Worm (Caenorhabditis elegans) whole organism, L4 larva: Measurements from ENCODE around the gene nkb-2.
A peak's percentile ranks its signal among the peaks of the same experiment; 100 is the strongest.

Source experiments
- aha-1 ChIP-seq: fragments of 150-350 bp; peaks from one replicate; lab custom pipeline; 2014; ENCODE audit warnings: missing biosample characterization, missing genetic modification characterization
- ceh-44 ChIP-seq: fragments of 200-800 bp; sonication (Bioruptor generic); IDR thresholded peaks from 2 replicates; pipeline ENCODE4 v1.3.6; 2022; ENCODE audit warnings: missing genetic modification reagents, missing genetic modification characterization, missing compliant biosample characterization
- ceh-82 ChIP-seq: sonication (generic microtip); optimal IDR thresholded peaks from 2 replicates; lab custom pipeline; 2017; ENCODE audit warnings: missing biosample characterization, missing genetic modification characterization
- fos-1 ChIP-seq: fragments of 150-350 bp; optimal IDR thresholded peaks from 2 replicates; lab custom pipeline; 2014; ENCODE audit warnings: missing biosample characterization, missing genetic modification characterization
- lir-3 ChIP-seq: sonication (generic microtip); optimal IDR thresholded peaks from 2 replicates; lab custom pipeline; 2016; ENCODE audit warnings: mild to moderate bottlenecking, missing genetic modification characterization, missing compliant biosample characterization
- nhr-25 ChIP-seq: sonication (generic microtip); optimal IDR thresholded peaks from 2 replicates; lab custom pipeline; 2017; ENCODE audit warnings: missing genetic modification characterization, mild to moderate bottlenecking, missing compliant biosample characterization, antibody characterized with exemption, moderate library complexity, borderline replicate concordance; ENCODE audit not compliant: insufficient read depth
- ztf-11 ChIP-seq: fragments of 150-350 bp; optimal IDR thresholded peaks from 2 replicates; lab custom pipeline; 2014; ENCODE audit warnings: missing biosample characterization, missing genetic modification characterization

DNA sequence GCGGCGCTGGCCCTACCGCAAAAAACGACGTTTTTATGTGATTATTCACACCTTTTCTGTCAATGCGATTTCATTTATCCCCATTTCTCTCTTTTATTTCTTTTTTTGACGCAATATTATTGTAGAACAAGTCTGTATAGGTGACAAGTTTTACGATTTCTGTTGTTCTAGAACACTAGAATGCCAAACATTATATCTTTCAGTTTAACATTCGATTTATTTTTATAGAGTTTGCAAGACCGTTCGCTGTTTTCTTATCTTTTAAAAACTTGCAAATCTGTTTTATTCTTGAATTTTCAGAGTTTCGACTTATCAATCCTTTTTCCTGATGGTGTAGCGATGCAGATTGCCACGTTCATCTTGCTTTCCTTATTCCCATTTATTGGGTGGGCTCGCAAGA lies 14.7 kb upstream of the nkb-2 start, which contains the start of gene efn-2:
- TF ChIP-seq fos-1 (tag; lab: Kevin White, UChicago): no peak
- no peak for TF ChIP-seq ceh-82
- TF ChIP-seq aha-1 (tag; lab: Kevin White, UChicago): peak; percentile 3
- no peak for TF ChIP-seq ztf-11 (tag; lab: Kevin White, UChicago)
- TF ChIP-seq lir-3 (tag; lab: Kevin White, UChicago): no peak
- no peak for TF ChIP-seq ceh-44 (GFP tag; lab: Robert Waterston, UW)
- no peak for TF ChIP-seq nhr-25 (tag; lab: Kevin White, UChicago)
